Fruit fly (Drosophila melanogaster) whole organism, embryonic: ENCODE results near the gene siz.

Source experiments
- Atf3 ChIP-seq: fragments of 200-800 bp; sonication (Bioruptor generic); optimal IDR thresholded peaks from 3 replicates; lab custom pipeline; 2016; ENCODE audit warnings: missing biosample characterization, missing genetic modification characterization
- CG10431 ChIP-seq: fragments of 200-800 bp; sonication (Bioruptor generic); optimal IDR thresholded peaks from 3 replicates; lab custom pipeline; 2018; ENCODE audit warnings: missing biosample characterization, mild to moderate bottlenecking, missing genetic modification characterization
- CG10959 ChIP-seq: fragments of 200-800 bp; sonication (Bioruptor generic); IDR thresholded peaks from 2 replicates; pipeline ENCODE4 v1.3.6; 2022; ENCODE audit warnings: missing biosample characterization, missing genetic modification characterization
- CG11456 ChIP-seq: fragments of 200-800 bp; sonication (Bioruptor generic); IDR thresholded peaks from 3 replicates; pipeline ENCODE4 v1.3.6; 2022; ENCODE audit warnings: missing biosample characterization, missing genetic modification characterization
- CG13894 ChIP-seq: fragments of 200-800 bp; sonication (Bioruptor generic); optimal IDR thresholded peaks from 3 replicates; lab custom pipeline; 2018; ENCODE audit warnings: missing biosample characterization, mild to moderate bottlenecking, missing genetic modification characterization, moderate library complexity
- CG2120 ChIP-seq: fragments of 200-800 bp; sonication (Bioruptor generic); optimal IDR thresholded peaks from 3 replicates; lab custom pipeline; 2016; ENCODE audit warnings: missing biosample characterization, missing genetic modification characterization
- CG2202 ChIP-seq: fragments of 200-800 bp; sonication (Bioruptor generic); optimal IDR thresholded peaks from 2 replicates; lab custom pipeline; 2018; ENCODE audit warnings: missing biosample characterization, mild to moderate bottlenecking, missing genetic modification characterization
- CG31388 ChIP-seq: fragments of 200-800 bp; sonication (Bioruptor generic); optimal IDR thresholded peaks from 2 replicates; lab custom pipeline; 2016; ENCODE audit warnings: missing biosample characterization, missing genetic modification characterization
- CG3407 ChIP-seq: fragments of 200-800 bp; sonication (Bioruptor generic); optimal IDR thresholded peaks from 2 replicates; lab custom pipeline; 2018; ENCODE audit warnings: missing biosample characterization, mild to moderate bottlenecking, missing genetic modification characterization
- CG4328 ChIP-seq: fragments of 200-800 bp; sonication (Bioruptor generic); optimal IDR thresholded peaks from 3 replicates; lab custom pipeline; 2017; ENCODE audit warnings: missing biosample characterization, missing genetic modification reagents, missing genetic modification characterization
- CG6791 ChIP-seq: fragments of 200-800 bp; sonication (Bioruptor generic); IDR thresholded peaks from 3 replicates; pipeline ENCODE4 v1.3.6; 2022; ENCODE audit warnings: missing biosample characterization, missing genetic modification characterization; ENCODE audit not compliant: partially characterized antibody
- CG6854 ChIP-seq: fragments of 200-800 bp; sonication (Bioruptor generic); optimal IDR thresholded peaks from 3 replicates; lab custom pipeline; 2017; ENCODE audit warnings: missing biosample characterization, mild to moderate bottlenecking, missing genetic modification characterization
- CG9797 ChIP-seq: fragments of 200-800 bp; sonication (Bioruptor generic); optimal IDR thresholded peaks from 3 replicates; lab custom pipeline; 2018; ENCODE audit warnings: missing biosample characterization, mild to moderate bottlenecking, missing genetic modification characterization
- CTCF ChIP-seq: fragments of 200-800 bp; sonication (Bioruptor generic); optimal IDR thresholded peaks from 2 replicates; lab custom pipeline; 2017; ENCODE audit warnings: missing biosample characterization, mild to moderate bottlenecking, missing genetic modification characterization, moderate library complexity
- Doc3 ChIP-seq: fragments of 200-800 bp; sonication (Bioruptor generic); IDR thresholded peaks from 3 replicates; pipeline ENCODE4 v1.3.6; 2022; ENCODE audit warnings: missing biosample characterization, missing genetic modification characterization; ENCODE audit not compliant: partially characterized antibody
- Dp ChIP-seq: fragments of 200-800 bp; sonication (Bioruptor generic); optimal IDR thresholded peaks from 2 replicates; lab custom pipeline; 2018; ENCODE audit warnings: missing biosample characterization, mild to moderate bottlenecking, missing genetic modification characterization, moderate library complexity
- Elba2 ChIP-seq: fragments of 200-800 bp; sonication (Bioruptor generic); optimal IDR thresholded peaks from 3 replicates; lab custom pipeline; 2016; ENCODE audit warnings: missing biosample characterization, missing genetic modification characterization
- HLH3B ChIP-seq: fragments of 200-800 bp; sonication (Bioruptor generic); IDR thresholded peaks from 2 replicates; pipeline ENCODE4 v1.3.6; 2022; ENCODE audit warnings: missing biosample characterization, missing genetic modification characterization
- MTF-1 ChIP-seq: fragments of 200-800 bp; sonication (Bioruptor generic); optimal IDR thresholded peaks from 2 replicates; lab custom pipeline; 2018; ENCODE audit warnings: missing biosample characterization, mild to moderate bottlenecking, missing genetic modification characterization, borderline replicate concordance
- Med ChIP-seq: fragments of 200-800 bp; sonication (Bioruptor generic); peaks from one replicate; lab custom pipeline; 2016; ENCODE audit warnings: missing biosample characterization, missing genetic modification characterization, mild to moderate bottlenecking, inconsistent platforms, moderate library complexity
- Myb ChIP-seq: fragments of 200-800 bp; sonication (Bioruptor generic); optimal IDR thresholded peaks from 2 replicates; lab custom pipeline; 2016; ENCODE audit warnings: missing biosample characterization, missing genetic modification characterization
- Nf-YB ChIP-seq: fragments of 200-800 bp; sonication (Bioruptor generic); optimal IDR thresholded peaks from 3 replicates; lab custom pipeline; 2019; ENCODE audit warnings: missing biosample characterization, mild to moderate bottlenecking, missing genetic modification characterization, moderate library complexity
- Six4 ChIP-seq: fragments of 200-800 bp; sonication (Bioruptor generic); optimal IDR thresholded peaks from 2 replicates; lab custom pipeline; 2016; ENCODE audit warnings: missing biosample characterization, missing genetic modification characterization
- Sry-β ChIP-seq: fragments of 200-800 bp; sonication (Bioruptor generic); optimal IDR thresholded peaks from 2 replicates; lab custom pipeline; 2018; ENCODE audit warnings: missing biosample characterization, mild to moderate bottlenecking, missing genetic modification characterization, moderate library complexity
- Usf ChIP-seq: fragments of 200-800 bp; sonication (Bioruptor generic); optimal IDR thresholded peaks from 2 replicates; lab custom pipeline; 2017; ENCODE audit warnings: missing genotype, missing biosample characterization, missing genetic modification characterization
- Xbp1 ChIP-seq: fragments of 200-800 bp; sonication (Bioruptor generic); optimal IDR thresholded peaks from 3 replicates; lab custom pipeline; 2016; ENCODE audit warnings: missing biosample characterization, mild to moderate bottlenecking, missing genetic modification characterization
- ash1 ChIP-seq: fragments of 200-800 bp; sonication (Bioruptor generic); optimal IDR thresholded peaks from 2 replicates; lab custom pipeline; 2018; ENCODE audit warnings: missing biosample characterization, mild to moderate bottlenecking, missing genetic modification characterization
- chif ChIP-seq, 2 experiments: fragments of 200-800 bp; sonication (Bioruptor generic); optimal IDR thresholded peaks; 3 replicates each; lab custom pipeline; 2016; ENCODE audit warnings: missing biosample characterization in 2 of 2, missing genetic modification characterization in 2 of 2
- danr ChIP-seq: fragments of 200-800 bp; sonication (Bioruptor generic); IDR thresholded peaks from 2 replicates; pipeline ENCODE4 v1.3.6; 2022; ENCODE audit warnings: missing biosample characterization, missing genetic modification characterization
- dysf ChIP-seq: fragments of 200-800 bp; sonication (Bioruptor generic); IDR thresholded peaks from 3 replicates; pipeline ENCODE4 v1.3.6; 2022; ENCODE audit warnings: missing biosample characterization, missing genetic modification characterization
- gfzf ChIP-seq: fragments of 200-800 bp; sonication (Bioruptor generic); optimal IDR thresholded peaks from 2 replicates; lab custom pipeline; 2016; ENCODE audit warnings: missing biosample characterization, mild to moderate bottlenecking, missing genetic modification characterization, moderate library complexity
- her ChIP-seq: fragments of 200-800 bp; sonication (Bioruptor generic); optimal IDR thresholded peaks from 2 replicates; lab custom pipeline; 2016; ENCODE audit warnings: missing biosample characterization, missing genetic modification characterization
- hkb ChIP-seq, 2 experiments: fragments of 200-800 bp in 1 of 2; fragments of >200 bp in 1 of 2; sonication (Bioruptor generic) in 1 of 2; IDR thresholded peaks in 1 of 2; optimal IDR thresholded peaks in 1 of 2; 2 replicates each; pipeline versions ENCODE4 v1.3.6 to Lab custom; 2017 to 2022; ENCODE audit warnings: missing biosample characterization in 1 of 2, missing genetic modification characterization in 1 of 2
- klu ChIP-seq: fragments of 200-800 bp; sonication (Bioruptor generic); IDR thresholded peaks from 2 replicates; pipeline ENCODE4 v1.3.6; 2022; ENCODE audit warnings: missing biosample characterization, missing genetic modification characterization
- lab ChIP-seq: fragments of 200-800 bp; sonication (Bioruptor generic); optimal IDR thresholded peaks from 3 replicates; lab custom pipeline; 2017; ENCODE audit warnings: missing biosample characterization, missing genetic modification characterization, mild to moderate bottlenecking, moderate library complexity, missing genetic modification reagents
- mld ChIP-seq: fragments of 200-800 bp; sonication (Bioruptor generic); IDR thresholded peaks from 3 replicates; pipeline ENCODE4 v1.3.6; 2022; ENCODE audit warnings: missing biosample characterization, missing genetic modification characterization; ENCODE audit not compliant: partially characterized antibody
- org-1 ChIP-seq: fragments of 200-800 bp; sonication (Bioruptor generic); optimal IDR thresholded peaks from 2 replicates; lab custom pipeline; 2017; ENCODE audit warnings: missing biosample characterization, missing genetic modification characterization
- prd ChIP-seq, 3 experiments: fragments of >200 bp in 2 of 3; fragments of 200-800 bp in 1 of 3; sonication (Bioruptor generic) in 1 of 3; optimal IDR thresholded peaks in 2 of 3; IDR thresholded peaks in 1 of 3; 2 replicates in 2 of 3; 3 replicates in 1 of 3; pipeline versions ENCODE4 v1.3.6 to Lab custom; 2017 to 2022; ENCODE audit warnings: missing biosample characterization in 1 of 3, missing genetic modification characterization in 1 of 3
- pros ChIP-seq: fragments of 200-800 bp; sonication (Bioruptor generic); optimal IDR thresholded peaks from 3 replicates; lab custom pipeline; 2019; ENCODE audit warnings: missing biosample characterization, mild to moderate bottlenecking, missing genetic modification characterization, moderate library complexity
- pzg ChIP-seq: fragments of 200-800 bp; sonication (Bioruptor generic); optimal IDR thresholded peaks from 3 replicates; lab custom pipeline; 2018; ENCODE audit warnings: missing biosample characterization, mild to moderate bottlenecking, missing genetic modification characterization, moderate library complexity
- shn ChIP-seq: fragments of 200-800 bp; sonication (Bioruptor generic); optimal IDR thresholded peaks from 3 replicates; lab custom pipeline; 2016; ENCODE audit warnings: missing biosample characterization, missing genetic modification characterization
- slou ChIP-seq: fragments of 200-800 bp; sonication (Bioruptor generic); optimal IDR thresholded peaks from 3 replicates; lab custom pipeline; 2016; ENCODE audit warnings: missing biosample characterization, missing genetic modification characterization
- sob ChIP-seq: fragments of 200-800 bp; sonication (Bioruptor generic); IDR thresholded peaks from 2 replicates; pipeline ENCODE4 v1.3.6; 2022; ENCODE audit warnings: missing biosample characterization, missing genetic modification characterization
- sug ChIP-seq: fragments of 200-800 bp; optimal IDR thresholded peaks from 2 replicates; lab custom pipeline; 2019; ENCODE audit warnings: missing biosample characterization, mild to moderate bottlenecking, missing genetic modification characterization, moderate library complexity
- tna ChIP-seq: fragments of 200-800 bp; sonication (Bioruptor generic); IDR thresholded peaks from 2 replicates; pipeline ENCODE4 v1.3.6; 2022; ENCODE audit warnings: missing biosample characterization, missing genetic modification characterization; ENCODE audit not compliant: partially characterized antibody
- ttk ChIP-seq: fragments of 200-800 bp; sonication (Bioruptor generic); IDR thresholded peaks from 2 replicates; pipeline ENCODE4 v2.1.2; 2022; ENCODE audit warnings: missing biosample characterization, missing genetic modification characterization
- tx ChIP-seq: fragments of 200-800 bp; sonication (Bioruptor generic); optimal IDR thresholded peaks from 2 replicates; lab custom pipeline; 2016; ENCODE audit warnings: missing biosample characterization, missing genetic modification characterization

siz gene

DNA sequence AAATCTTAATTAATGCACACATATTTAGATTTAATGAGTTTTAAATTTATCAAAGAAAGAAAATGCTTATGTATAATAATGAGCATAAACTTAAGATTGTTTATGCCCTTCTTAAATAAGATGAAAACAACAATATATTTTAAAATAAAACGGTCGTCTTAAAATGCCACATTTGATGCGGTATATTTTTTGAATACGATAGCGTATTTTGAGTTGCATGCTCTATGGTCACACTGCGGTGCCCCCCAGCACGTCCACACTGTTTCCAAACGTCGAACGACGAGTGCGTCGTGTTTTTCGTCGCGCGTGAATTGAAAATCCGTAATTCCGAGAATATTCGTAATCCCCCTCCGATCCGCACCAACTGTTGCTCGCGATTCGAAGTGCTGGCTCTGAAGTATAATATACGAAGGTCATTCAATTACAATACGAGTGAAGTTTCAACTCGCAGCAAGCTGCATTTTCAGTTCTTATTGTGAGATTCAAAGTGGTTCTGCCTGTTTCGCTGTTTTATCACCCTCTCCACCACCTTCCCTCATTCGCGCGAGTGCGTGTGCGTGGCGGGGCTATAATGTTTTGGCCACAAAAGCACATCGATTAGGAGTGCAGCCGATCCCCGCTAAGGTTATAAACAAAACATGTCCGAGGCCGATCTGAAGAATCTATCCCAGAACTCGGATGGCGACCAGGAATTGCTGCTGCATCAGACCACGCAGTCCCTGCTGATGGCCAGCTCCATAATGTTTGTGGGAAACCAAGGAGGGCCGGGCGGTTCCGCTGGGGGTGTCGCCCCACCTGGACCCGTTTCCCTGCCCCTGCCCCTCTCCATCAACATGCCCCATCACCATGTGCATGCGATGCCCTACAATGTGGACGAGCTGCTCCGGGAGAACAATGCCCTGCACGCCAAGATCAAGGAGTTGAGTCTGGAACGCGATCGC, at the start of gene siz:
siz (plus strand) TSS at position 255 of the 941 bp plus-strand sequence.
- TF ChIP-seq her (peak; percentile 23), danr (GFP tag; lab: Robert Waterston, UW) (no peak), tna (GFP tag; lab: Robert Waterston, UW) (no peak; the same call in 1 of the 2 replicates), prd (optimal IDR thresholded peaks at IDR 0.05; lab: Kevin White, UChicago) (no peak), prd (GFP tag; IDR thresholded peaks at IDR 0.05; lab: Robert Waterston, UW) (no peak), Usf (GFP tag; lab: Kevin White, UChicago) (no peak), mld (GFP tag; lab: Robert Waterston, UW) (no peak), Elba2 (GFP tag; lab: Kevin White, UChicago) (no peak), CG13894 (tag; lab: Kevin White, UChicago) (peak; percentile 37), shn (GFP tag; lab: Kevin White, UChicago) (no peak), org-1 (no peak), Med (peak; percentile 84), lab (GFP tag; lab: Kevin White, UChicago) (peak; percentile 58), dysf (GFP tag; lab: Robert Waterston, UW) (no peak; the same call in 2 of the 3 replicates), slou (GFP tag; lab: Kevin White, UChicago) (no peak), CG11456 (GFP tag; lab: Robert Waterston, UW) (no peak), CG2202 (peak; percentile 25), CG4328 (GFP tag; lab: Kevin White, UChicago) (peak; percentile 8), ttk (GFP tag; lab: Robert Waterston, UW) (no peak), hkb (optimal IDR thresholded peaks at IDR 0.05; lab: Kevin White, UChicago) (no peak), hkb (GFP tag; IDR thresholded peaks at IDR 0.05; lab: Robert Waterston, UW) (peak; percentile 20; the same call in 1 of the 2 replicates), chif (GFP tag; optimal IDR thresholded peaks at IDR 0.05; lab: Kevin White, UChicago) (peak in 1 of 2 experiments; percentile 15), klu (no peak), Myb (GFP tag; lab: Kevin White, UChicago) (peak; percentile 97), Doc3 (GFP tag; lab: Robert Waterston, UW) (no peak), HLH3B (GFP tag; lab: Robert Waterston, UW) (no peak), Xbp1 (no peak), CTCF (GFP tag; lab: Kevin White, UChicago) (peak; percentile 5), sob (GFP tag; lab: Robert Waterston, UW) (peak; percentile 35; the same call in 1 of the 2 replicates), ash1 (GFP tag; lab: Kevin White, UChicago) (peak; percentile 67), gfzf (peak; percentile 91), Sry-β (GFP tag; lab: Kevin White, UChicago) (no peak), CG6791 (GFP tag; lab: Robert Waterston, UW) (peak; percentile 56; the same call in 1 of the 3 replicates), sug (tag; lab: Kevin White, UChicago) (peak; percentile 81), pros (GFP tag; lab: Kevin White, UChicago) (no peak), Atf3 (GFP tag; lab: Kevin White, UChicago) (no peak), MTF-1 (GFP tag; lab: Kevin White, UChicago) (peak; percentile 22), CG31388 (GFP tag; lab: Kevin White, UChicago) (no peak), Six4 (GFP tag; lab: Kevin White, UChicago) (no peak), pzg (GFP tag; lab: Kevin White, UChicago) (peak; percentile 90), tx (no peak), Nf-YB (GFP tag; lab: Kevin White, UChicago) (peak; percentile 1), CG6854 (GFP tag; lab: Kevin White, UChicago) (no peak), CG10431 (GFP tag; lab: Kevin White, UChicago) (peak; percentile 29), CG9797 (GFP tag; lab: Kevin White, UChicago) (peak; percentile 98), CG2120 (GFP tag; lab: Kevin White, UChicago) (peak; percentile 39), CG3407 (GFP tag; lab: Kevin White, UChicago) (no peak), CG10959 (GFP tag; lab: Robert Waterston, UW) (no peak), Dp (GFP tag; lab: Kevin White, UChicago) (peak; percentile 70)
